Worm (Caenorhabditis elegans) whole organism, midembryonic: Measurements from ENCODE around the gene Y54F10BM.22.

ENCODE experiments used
- T22C8.4 ChIP-seq: fragments of 200-800 bp; sonication (Bioruptor generic); IDR thresholded peaks from 2 replicates; pipeline ENCODE4 v1.3.6; 2022; ENCODE audit warnings: missing genetic modification characterization, missing compliant biosample characterization
- cog-1 ChIP-seq: sonication (generic microtip); optimal IDR thresholded peaks from 2 replicates; lab custom pipeline; 2016; ENCODE audit warnings: missing genetic modification characterization, missing compliant biosample characterization
- flt-1 ChIP-seq: fragments of 200-800 bp; sonication (Bioruptor generic); IDR thresholded peaks from 2 replicates; pipeline ENCODE4 v1.3.6; 2022; ENCODE audit warnings: missing genetic modification characterization, missing compliant biosample characterization
- klf-2 ChIP-seq: fragments of 200-800 bp; sonication (Bioruptor generic); conservative IDR thresholded peaks from 2 replicates; pipeline ENCODE4 v1.3.6; 2022; ENCODE audit warnings: missing genetic modification reagents, missing genetic modification characterization, missing compliant biosample characterization
- med-1 ChIP-seq: sonication (generic microtip); optimal IDR thresholded peaks from 2 replicates; lab custom pipeline; 2017; ENCODE audit warnings: missing genetic modification characterization, mild to moderate bottlenecking, missing compliant biosample characterization, antibody characterized with exemption, missing genetic modification reagents; ENCODE audit not compliant: insufficient read depth
- ref-1 ChIP-seq: fragments of 200-800 bp; sonication (Bioruptor generic); conservative IDR thresholded peaks from 2 replicates; pipeline ENCODE4 v1.3.6; 2022; ENCODE audit warnings: missing genetic modification reagents, missing genetic modification characterization, missing compliant biosample characterization
- tab-1 ChIP-seq: fragments of 200-800 bp; sonication (Bioruptor generic); IDR thresholded peaks from 2 replicates; pipeline ENCODE4 v1.3.6; 2022; ENCODE audit warnings: missing genetic modification characterization, missing compliant biosample characterization
- ztf-23 ChIP-seq: fragments of 200-800 bp; sonication (Bioruptor generic); IDR thresholded peaks from 2 replicates; pipeline ENCODE4 v1.3.6; 2022; ENCODE audit warnings: missing genetic modification reagents, missing genetic modification characterization, missing compliant biosample characterization
- ztf-29 ChIP-seq: fragments of 200-800 bp; sonication (Bioruptor generic); IDR thresholded peaks from 2 replicates; pipeline ENCODE4 v1.3.6; 2022; ENCODE audit warnings: missing genetic modification reagents, missing genetic modification characterization, missing compliant biosample characterization

Y54F10BM.22 gene

DNA sequence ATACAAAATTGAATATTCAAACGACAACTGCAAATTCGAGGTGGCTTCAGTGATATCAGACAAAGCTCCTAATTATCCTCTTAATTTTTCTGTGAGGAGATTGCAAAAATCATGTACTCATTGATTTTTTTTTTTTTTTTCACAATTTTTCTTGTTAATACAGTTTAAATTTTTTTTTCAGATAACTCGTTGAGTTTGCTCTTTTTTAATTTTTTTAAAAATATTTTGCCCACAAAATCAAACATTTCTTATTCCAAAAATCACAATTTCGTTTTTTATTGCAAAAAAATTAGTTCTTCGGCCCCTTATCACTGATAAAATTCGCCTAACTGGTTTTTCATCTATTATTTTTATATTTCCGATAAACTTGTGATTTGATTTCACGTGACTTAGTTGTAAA is 3.9 kb upstream of the Y54F10BM.22 start, which contains the start of gene Y54F10BM.21:
Gene Y54F10BM.21 (plus strand): TSS at position 301 of the 400 bp plus-strand sequence.
- TF ChIP-seq tab-1 (GFP tag; lab: Robert Waterston, UW): no peak
- TF ChIP-seq T22C8.4 (GFP tag; lab: Robert Waterston, UW): no peak
- TF ChIP-seq med-1 (GFP tag; lab: Kevin White, UChicago): no peak
- TF ChIP-seq klf-2 (GFP tag; lab: Robert Waterston, UW): no peak
- no peak for TF ChIP-seq flt-1 (GFP tag; lab: Robert Waterston, UW)
- TF ChIP-seq ztf-23 (GFP tag; lab: Robert Waterston, UW): no peak

ce11 chrIII:2279457-2279856 is 1.2 kb upstream of the Y54F10BM.22 start, which contains the start of gene Y54F10BM.23:
TSS of gene Y54F10BM.23 (minus strand) at chrIII:2279557.
- TF ChIP-seq T22C8.4 (GFP tag; lab: Robert Waterston, UW) (no peak), cog-1 (tag; lab: Kevin White, UChicago) (no peak), flt-1 (GFP tag; lab: Robert Waterston, UW) (no peak), tab-1 (GFP tag; lab: Robert Waterston, UW) (no peak), ref-1 (no peak), med-1 (GFP tag; lab: Kevin White, UChicago) (no peak), ztf-29 (GFP tag; lab: Robert Waterston, UW) (no peak), klf-2 (GFP tag; lab: Robert Waterston, UW) (no peak), ztf-23 (GFP tag; lab: Robert Waterston, UW) (no peak)

DNA sequence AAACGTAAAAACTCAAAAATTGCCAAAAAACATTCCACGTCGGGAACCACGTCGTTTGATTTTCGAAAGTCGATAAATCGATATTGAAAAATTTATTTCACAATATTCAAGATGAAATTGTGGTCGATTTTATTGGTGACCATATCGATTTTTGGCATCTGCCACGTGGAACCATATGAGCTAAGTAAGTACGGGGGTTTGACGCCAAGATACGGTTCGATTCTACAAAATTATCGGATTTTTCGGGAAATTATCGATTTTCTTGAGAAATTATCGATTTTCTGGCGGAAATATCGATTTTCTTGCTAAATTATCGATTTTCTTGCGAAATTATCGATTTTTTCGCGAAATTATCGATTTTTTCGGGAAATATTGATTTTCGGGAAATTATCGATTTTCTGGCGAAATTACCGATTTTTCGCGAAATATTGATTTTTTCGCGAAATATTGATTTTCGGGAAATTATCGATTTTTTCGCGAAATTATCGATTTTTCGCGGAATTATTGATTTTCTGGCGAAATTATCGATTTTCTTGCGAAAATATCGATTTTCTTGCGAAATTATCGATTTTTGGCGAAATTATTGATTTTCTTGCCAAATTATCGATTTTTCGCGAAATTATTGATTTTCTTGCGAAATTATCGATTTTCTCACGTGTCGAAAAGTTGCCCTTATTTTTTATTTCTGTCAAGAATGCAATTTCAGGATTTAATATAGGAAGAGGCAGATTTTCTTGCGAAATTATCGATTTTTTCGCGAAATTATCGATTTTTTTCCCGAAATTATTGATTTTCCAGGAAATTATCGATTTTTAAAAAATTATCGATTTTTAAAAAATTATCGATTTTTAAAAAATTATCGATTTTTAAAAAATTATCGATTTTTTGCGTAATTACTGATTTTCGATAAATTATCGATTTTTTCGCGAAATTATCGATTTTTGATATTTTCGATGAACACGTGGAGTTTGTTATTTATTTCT is 1.6 kb downstream of the Y54F10BM.22 start, which contains the start of gene Y54F10BM.3:
Gene Y54F10BM.3 (plus strand): TSS at position 51 of the 983 bp plus-strand sequence.
- TF ChIP-seq med-1 (GFP tag; lab: Kevin White, UChicago) (no peak), T22C8.4 (GFP tag; lab: Robert Waterston, UW) (peak; percentile 98), tab-1 (GFP tag; lab: Robert Waterston, UW) (no peak), cog-1 (tag; lab: Kevin White, UChicago) (no peak), ztf-29 (GFP tag; lab: Robert Waterston, UW) (no peak), klf-2 (GFP tag; lab: Robert Waterston, UW) (no peak)

DNA sequence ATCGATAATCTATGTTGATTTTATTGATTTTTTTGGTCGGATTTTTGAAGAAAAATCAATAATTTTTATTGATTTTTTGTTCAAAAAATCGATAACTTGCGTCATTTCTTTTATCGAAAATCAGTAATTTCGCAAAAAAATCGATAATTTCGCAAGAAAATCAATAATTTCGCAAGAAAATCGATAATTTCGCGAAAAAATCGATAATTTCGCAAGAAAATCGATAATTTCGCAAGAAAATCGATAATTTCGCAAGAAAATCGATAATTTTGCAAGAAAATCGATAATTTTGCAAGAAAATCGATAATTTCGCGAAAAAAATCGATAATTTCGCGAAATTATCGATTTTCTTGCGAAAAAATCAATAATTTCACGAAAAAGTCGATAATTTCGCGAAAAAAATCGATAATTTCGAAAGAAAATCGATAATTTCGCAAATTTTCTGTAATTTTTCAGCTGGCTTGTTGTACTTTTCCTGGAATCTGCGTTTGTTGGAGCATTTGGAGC is 2.7 kb downstream of the Y54F10BM.22 start:
- TF ChIP-seq T22C8.4 (GFP tag; lab: Robert Waterston, UW) (peak; percentile 97), flt-1 (GFP tag; lab: Robert Waterston, UW) (no peak)

DNA sequence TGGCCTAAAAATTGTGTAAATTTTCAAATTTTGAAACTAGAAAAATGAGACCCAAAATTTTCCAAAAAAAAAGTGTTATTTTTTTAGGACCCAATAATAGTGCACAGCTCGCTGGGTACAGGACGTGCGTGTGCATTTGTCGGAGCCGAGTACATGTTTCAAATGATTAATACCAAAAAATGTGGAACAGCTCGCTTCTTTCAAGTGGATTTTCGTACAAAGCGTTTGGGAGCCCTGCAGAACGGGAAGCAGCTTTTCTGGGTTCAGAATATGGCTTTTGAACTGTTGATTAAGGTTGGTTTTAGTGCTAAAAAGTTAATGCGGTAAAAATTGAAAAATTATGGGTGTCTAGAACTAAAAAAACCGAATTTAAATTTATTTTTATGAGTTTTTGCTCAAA is 7.6 kb downstream of the Y54F10BM.22 start:
- TF ChIP-seq ztf-29 (GFP tag; lab: Robert Waterston, UW): no peak
- no peak for TF ChIP-seq ref-1
- no peak for TF ChIP-seq flt-1 (GFP tag; lab: Robert Waterston, UW)
- no peak for TF ChIP-seq T22C8.4 (GFP tag; lab: Robert Waterston, UW)
- TF ChIP-seq tab-1 (GFP tag; lab: Robert Waterston, UW): no peak
- TF ChIP-seq ztf-23 (GFP tag; lab: Robert Waterston, UW): no peak

ce11 chrIII:2291139-2291538 is 10.4 kb downstream of the Y54F10BM.22 start, which contains the start of gene fbxa-219:
TSS of gene fbxa-219 (plus strand) at chrIII:2291415.
- TF ChIP-seq ztf-29 (GFP tag; lab: Robert Waterston, UW) (no peak), ref-1 (no peak), med-1 (GFP tag; lab: Kevin White, UChicago) (no peak), tab-1 (GFP tag; lab: Robert Waterston, UW) (no peak), klf-2 (GFP tag; lab: Robert Waterston, UW) (no peak), T22C8.4 (GFP tag; lab: Robert Waterston, UW) (no peak), flt-1 (GFP tag; lab: Robert Waterston, UW) (no peak), ztf-23 (GFP tag; lab: Robert Waterston, UW) (no peak), cog-1 (tag; lab: Kevin White, UChicago) (no peak)

DNA sequence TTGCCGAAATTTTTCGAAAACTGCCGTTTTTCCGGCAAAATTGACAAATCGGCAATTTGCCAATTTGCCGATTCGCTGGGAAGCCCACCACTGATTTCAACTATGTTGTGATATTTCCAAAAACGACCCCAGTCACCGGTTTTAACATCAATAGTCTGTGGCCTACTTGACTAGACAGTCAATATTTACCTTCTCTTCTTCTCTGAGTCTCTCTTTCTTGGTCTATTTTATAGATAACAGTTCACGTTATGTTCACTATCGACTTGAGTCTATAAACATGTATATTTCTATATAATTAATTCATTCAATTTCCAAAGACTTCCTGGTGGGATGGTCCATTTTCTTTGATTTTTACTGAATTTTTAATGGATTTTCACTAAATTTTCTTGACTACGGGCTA is 14.0 kb downstream of the Y54F10BM.22 start:
- TF ChIP-seq flt-1 (GFP tag; lab: Robert Waterston, UW): no peak
- no peak for TF ChIP-seq tab-1 (GFP tag; lab: Robert Waterston, UW)
- TF ChIP-seq med-1 (GFP tag; lab: Kevin White, UChicago): no peak
- no peak for TF ChIP-seq ztf-23 (GFP tag; lab: Robert Waterston, UW)
- no peak for TF ChIP-seq cog-1 (tag; lab: Kevin White, UChicago)
- no peak for TF ChIP-seq ref-1
- no peak for TF ChIP-seq klf-2 (GFP tag; lab: Robert Waterston, UW)
- TF ChIP-seq ztf-29 (GFP tag; lab: Robert Waterston, UW): no peak
- TF ChIP-seq T22C8.4 (GFP tag; lab: Robert Waterston, UW): no peak

ce11 chrIII:2304149-2304548 is 23.4 kb downstream of the Y54F10BM.22 start:
- no peak for TF ChIP-seq ref-1
- no peak for TF ChIP-seq tab-1 (GFP tag; lab: Robert Waterston, UW)
- no peak for TF ChIP-seq flt-1 (GFP tag; lab: Robert Waterston, UW)
- no peak for TF ChIP-seq med-1 (GFP tag; lab: Kevin White, UChicago)
- TF ChIP-seq ztf-23 (GFP tag; lab: Robert Waterston, UW): no peak
- no peak for TF ChIP-seq klf-2 (GFP tag; lab: Robert Waterston, UW)
- TF ChIP-seq cog-1 (tag; lab: Kevin White, UChicago): no peak
- TF ChIP-seq ztf-29 (GFP tag; lab: Robert Waterston, UW): no peak
- no peak for TF ChIP-seq T22C8.4 (GFP tag; lab: Robert Waterston, UW)

ce11 chrIII:2304867-2305266 is 24.2 kb downstream of the Y54F10BM.22 start, which contains the start of gene Y54F10BM.9:
TSS of gene Y54F10BM.9 (minus strand) at chrIII:2304927.
- TF ChIP-seq ztf-23 (GFP tag; lab: Robert Waterston, UW): no peak
- no peak for TF ChIP-seq tab-1 (GFP tag; lab: Robert Waterston, UW)
- no peak for TF ChIP-seq T22C8.4 (GFP tag; lab: Robert Waterston, UW)
- TF ChIP-seq cog-1 (tag; lab: Kevin White, UChicago): peak; percentile 5
- TF ChIP-seq klf-2 (GFP tag; lab: Robert Waterston, UW): no peak
- no peak for TF ChIP-seq flt-1 (GFP tag; lab: Robert Waterston, UW)
- TF ChIP-seq ref-1: 0 out of 2 replicates have a peak, but pooled peaks have one; percentile 13
- no peak for TF ChIP-seq med-1 (GFP tag; lab: Kevin White, UChicago)
- TF ChIP-seq ztf-29 (GFP tag; lab: Robert Waterston, UW): no peak
